Worm (Caenorhabditis elegans) whole organism, dauer: Measurements from ENCODE around the gene F59C12.4.

Source experiments
- unc-62 ChIP-seq: sonication (generic microtip); optimal IDR thresholded peaks from 2 replicates; lab custom pipeline; 2017; ENCODE audit warnings: missing biosample characterization, missing genetic modification reagents, missing genetic modification characterization

Gene F59C12.4

ce11 chrX:16590803-16591202 lies 11.6 kb downstream of the F59C12.4 start:
- no peak for TF ChIP-seq unc-62 (GFP tag; lab: Kevin White, UChicago)

ce11 chrX:16590230-16590629 lies 12.2 kb downstream of the F59C12.4 start:
- TF ChIP-seq unc-62 (GFP tag; lab: Kevin White, UChicago), result no peak

ce11 chrX:16588102-16588501 lies 14.3 kb downstream of the F59C12.4 start:
- no peak for TF ChIP-seq unc-62 (GFP tag; lab: Kevin White, UChicago)

ce11 chrX:16579303-16579795 lies 23.1 kb downstream of the F59C12.4 start, which contains the start of gene ser-1:
ser-1 (plus strand) TSS chrX:16579745.
- no peak for TF ChIP-seq unc-62 (GFP tag; lab: Kevin White, UChicago)

ce11 chrX:16575262-16575661 lies 27.2 kb downstream of the F59C12.4 start:
- TF ChIP-seq unc-62 (GFP tag; lab: Kevin White, UChicago), result no peak

- TF ChIP-seq unc-62 (GFP tag; lab: Kevin White, UChicago), result no peak
These were observed 28.1 kb downstream of the F59C12.4 start for ce11 chrX:16574303-16574702.

- TF ChIP-seq unc-62 (GFP tag; lab: Kevin White, UChicago), result no peak
These were observed 30.5 kb downstream of the F59C12.4 start for ce11 chrX:16571877-16572276.

ce11 chrX:16566358-16566757 lies 36.1 kb downstream of the F59C12.4 start:
- TF ChIP-seq unc-62 (GFP tag; lab: Kevin White, UChicago), result no peak

ce11 chrX:16565781-16566180 lies 36.6 kb downstream of the F59C12.4 start:
- no peak for TF ChIP-seq unc-62 (GFP tag; lab: Kevin White, UChicago)

- no peak for TF ChIP-seq unc-62 (GFP tag; lab: Kevin White, UChicago)
These were observed 37.7 kb downstream of the F59C12.4 start for ce11 chrX:16564515-16565285.

- TF ChIP-seq unc-62 (GFP tag; lab: Kevin White, UChicago), result no peak
These were observed 41.5 kb downstream of the F59C12.4 start for ce11 chrX:16560895-16561294.

- TF ChIP-seq unc-62 (GFP tag; lab: Kevin White, UChicago), result no peak
These were observed 43.0 kb downstream of the F59C12.4 start for ce11 chrX:16559387-16559786.

ce11 chrX:16558776-16559175 lies 43.6 kb downstream of the F59C12.4 start:
- TF ChIP-seq unc-62 (GFP tag; lab: Kevin White, UChicago), result no peak

ce11 chrX:16558117-16558516 lies 44.3 kb downstream of the F59C12.4 start, which contains the start of gene K08B5.1:
K08B5.1 (plus strand) TSS chrX:16558434.
- no peak for TF ChIP-seq unc-62 (GFP tag; lab: Kevin White, UChicago)

- TF ChIP-seq unc-62 (GFP tag; lab: Kevin White, UChicago), result no peak
These were observed 46.7 kb downstream of the F59C12.4 start for ce11 chrX:16555726-16556125.

ce11 chrX:16553845-16554426 lies 48.5 kb downstream of the F59C12.4 start, which contains the start of gene K08B5.2:
K08B5.2 (minus strand) TSS chrX:16553887.
- TF ChIP-seq unc-62 (GFP tag; lab: Kevin White, UChicago), result no peak
